Fruit fly (Drosophila melanogaster) whole organism, embryonic: ENCODE data around the gene CG12992.

Experiments
- Atf-2 ChIP-seq: fragments of 200-800 bp; sonication (Bioruptor generic); optimal IDR thresholded peaks from 2 replicates; lab custom pipeline; 2016; ENCODE audit warnings: missing biosample characterization, missing genetic modification characterization
- Atf3 ChIP-seq: fragments of 200-800 bp; sonication (Bioruptor generic); optimal IDR thresholded peaks from 3 replicates; lab custom pipeline; 2016; ENCODE audit warnings: missing biosample characterization, missing genetic modification characterization
- Awh ChIP-seq: fragments of 200-800 bp; sonication (Bioruptor generic); IDR thresholded peaks from 2 replicates; pipeline ENCODE4, ENCODE4 v1.3.6; 2022; ENCODE audit warnings: missing biosample characterization, missing genetic modification characterization
- Blimp-1 ChIP-seq: fragments of 200-800 bp; sonication (Bioruptor generic); optimal IDR thresholded peaks from 3 replicates; lab custom pipeline; 2018; ENCODE audit warnings: missing biosample characterization, missing genetic modification characterization, mild to moderate bottlenecking, moderate library complexity, missing genetic modification reagents
- CG10654 ChIP-seq: fragments of 200-800 bp; sonication (Bioruptor generic); optimal IDR thresholded peaks from 2 replicates; lab custom pipeline; 2016; ENCODE audit warnings: missing biosample characterization, missing genetic modification characterization
- CG12299 ChIP-seq: fragments of 200-800 bp; sonication (Bioruptor generic); optimal IDR thresholded peaks from 2 replicates; lab custom pipeline; 2018; ENCODE audit warnings: missing biosample characterization, mild to moderate bottlenecking, missing genetic modification characterization
- CG14441 ChIP-seq: fragments of 200-800 bp; sonication (Bioruptor generic); IDR thresholded peaks from 2 replicates; pipeline ENCODE4 v1.3.6; 2022; ENCODE audit warnings: missing biosample characterization, missing genetic modification characterization
- CG1529 ChIP-seq: fragments of 200-800 bp; sonication (Bioruptor generic); optimal IDR thresholded peaks from 3 replicates; lab custom pipeline; 2018; ENCODE audit warnings: missing biosample characterization, missing genetic modification characterization
- CG1602 ChIP-seq: fragments of 200-800 bp; sonication (Bioruptor generic); optimal IDR thresholded peaks from 3 replicates; lab custom pipeline; 2016; ENCODE audit warnings: missing biosample characterization, missing genetic modification characterization
- CG17802 ChIP-seq: fragments of 200-800 bp; sonication (Bioruptor generic); optimal IDR thresholded peaks from 2 replicates; lab custom pipeline; 2018; ENCODE audit warnings: missing biosample characterization, mild to moderate bottlenecking, missing genetic modification characterization, moderate library complexity
- CG2678 ChIP-seq: fragments of 200-800 bp; sonication (Bioruptor generic); optimal IDR thresholded peaks from 3 replicates; lab custom pipeline; 2019; ENCODE audit warnings: missing biosample characterization, mild to moderate bottlenecking, missing genetic modification characterization, moderate library complexity
- CG3163 ChIP-seq: fragments of 200-800 bp; sonication (Bioruptor generic); optimal IDR thresholded peaks from 3 replicates; lab custom pipeline; 2016; ENCODE audit warnings: missing biosample characterization, missing genetic modification characterization
- CG6175 ChIP-seq: fragments of 200-800 bp; sonication (Bioruptor generic); IDR thresholded peaks from 3 replicates; pipeline ENCODE4 v1.3.6; 2022; ENCODE audit warnings: missing biosample characterization, missing genetic modification characterization
- CG6272 ChIP-seq: fragments of 200-800 bp; sonication (Bioruptor generic); IDR thresholded peaks from 2 replicates; pipeline ENCODE4 v1.3.6; 2022; ENCODE audit warnings: missing biosample characterization, missing genetic modification characterization
- CG6791 ChIP-seq: fragments of 200-800 bp; sonication (Bioruptor generic); IDR thresholded peaks from 3 replicates; pipeline ENCODE4 v1.3.6; 2022; ENCODE audit warnings: missing biosample characterization, missing genetic modification characterization; ENCODE audit not compliant: partially characterized antibody
- CG7271 ChIP-seq: fragments of 200-800 bp; sonication (Bioruptor generic); optimal IDR thresholded peaks from 2 replicates; lab custom pipeline; 2018; ENCODE audit warnings: missing biosample characterization, mild to moderate bottlenecking, missing genetic modification characterization, moderate library complexity
- CG8765 ChIP-seq: fragments of 200-800 bp; sonication (Bioruptor generic); IDR thresholded peaks from 2 replicates; pipeline ENCODE4 v1.3.6; 2022; ENCODE audit warnings: missing biosample characterization, missing genetic modification characterization
- CG9437 ChIP-seq: fragments of 200-800 bp; sonication (Bioruptor generic); optimal IDR thresholded peaks from 2 replicates; lab custom pipeline; 2018; ENCODE audit warnings: missing biosample characterization, mild to moderate bottlenecking, missing genetic modification characterization
- D19A ChIP-seq: fragments of 200-800 bp; optimal IDR thresholded peaks from 3 replicates; lab custom pipeline; 2019; ENCODE audit warnings: missing biosample characterization, mild to moderate bottlenecking, missing genetic modification characterization, moderate library complexity
- Fer1 ChIP-seq: fragments of 200-800 bp; sonication (Bioruptor generic); optimal IDR thresholded peaks from 2 replicates; lab custom pipeline; 2017; ENCODE audit warnings: missing biosample characterization, mild to moderate bottlenecking, missing genetic modification characterization
- H2.0 ChIP-seq: fragments of 200-800 bp; sonication (Bioruptor generic); IDR thresholded peaks from 2 replicates; pipeline ENCODE4 v1.3.6; 2022; ENCODE audit warnings: missing biosample characterization, missing genetic modification characterization
- HHEX ChIP-seq: fragments of 200-800 bp; sonication (Bioruptor generic); optimal IDR thresholded peaks from 3 replicates; lab custom pipeline; 2017; ENCODE audit warnings: missing biosample characterization, mild to moderate bottlenecking, missing genetic modification characterization, missing genetic modification reagents
- HLH4C ChIP-seq: fragments of 200-800 bp; sonication (Bioruptor generic); IDR thresholded peaks from 3 replicates; pipeline ENCODE4 v1.3.6; 2022; ENCODE audit warnings: missing biosample characterization, missing genetic modification characterization; ENCODE audit not compliant: partially characterized antibody
- Hr39 ChIP-seq: fragments of >200 bp; optimal IDR thresholded peaks from 2 replicates; lab custom pipeline; 2017
- MBD-R2 ChIP-seq: fragments of 200-800 bp; sonication (Bioruptor generic); IDR thresholded peaks from 2 replicates; pipeline ENCODE4 v1.3.6; 2022; ENCODE audit warnings: missing biosample characterization, missing genetic modification characterization
- Neu2 ChIP-seq: fragments of 200-800 bp; sonication (Bioruptor generic); optimal IDR thresholded peaks from 3 replicates; lab custom pipeline; 2016; ENCODE audit warnings: missing biosample characterization, missing genetic modification characterization, borderline replicate concordance
- NfI ChIP-seq: fragments of 200-800 bp; sonication (Bioruptor generic); optimal IDR thresholded peaks from 3 replicates; lab custom pipeline; 2018; ENCODE audit warnings: missing biosample characterization, mild to moderate bottlenecking, missing genetic modification characterization, moderate library complexity
- Rx ChIP-seq: fragments of 200-800 bp; sonication (Bioruptor generic); IDR thresholded peaks from 2 replicates; pipeline ENCODE4 v1.3.6; 2022; ENCODE audit warnings: missing biosample characterization, missing genetic modification characterization
- Scr ChIP-seq: fragments of 200-800 bp; sonication (Bioruptor generic); IDR thresholded peaks from 2 replicates; pipeline ENCODE4 v1.3.6; 2022; ENCODE audit warnings: missing biosample characterization, missing genetic modification characterization; ENCODE audit not compliant: partially characterized antibody
- Sox100B ChIP-seq: fragments of 200-800 bp; sonication (Bioruptor generic); optimal IDR thresholded peaks from 3 replicates; lab custom pipeline; 2018; ENCODE audit warnings: missing biosample characterization, mild to moderate bottlenecking, missing genetic modification characterization
- Spps ChIP-seq: fragments of 200-800 bp; sonication (Bioruptor generic); optimal IDR thresholded peaks from 2 replicates; lab custom pipeline; 2018; ENCODE audit warnings: missing biosample characterization, mild to moderate bottlenecking, missing genetic modification characterization
- Taf1 ChIP-seq: fragments of 200-800 bp; sonication (Bioruptor generic); IDR thresholded peaks from 2 replicates; pipeline ENCODE4 v1.3.6; 2022; ENCODE audit warnings: missing biosample characterization, missing genetic modification characterization
- Xrp1 ChIP-seq: fragments of 200-800 bp; sonication (Bioruptor generic); IDR thresholded peaks from 2 replicates; pipeline ENCODE4 v1.3.6; 2022; ENCODE audit warnings: missing biosample characterization, missing genetic modification characterization
- bbx ChIP-seq: fragments of 200-800 bp; sonication (Bioruptor generic); IDR thresholded peaks from 2 replicates; pipeline ENCODE4 v1.3.6; 2022; ENCODE audit warnings: missing biosample characterization, missing genetic modification characterization; ENCODE audit not compliant: partially characterized antibody
- caup ChIP-seq: fragments of 200-800 bp; sonication (Bioruptor generic); optimal IDR thresholded peaks from 3 replicates; lab custom pipeline; 2017; ENCODE audit warnings: missing biosample characterization, mild to moderate bottlenecking, missing genetic modification characterization, moderate library complexity; ENCODE audit not compliant: severe bottlenecking
- dpn ChIP-seq, 2 experiments: fragments of 200-800 bp; sonication (Bioruptor generic); optimal IDR thresholded peaks; 3 replicates each; lab custom pipeline; 2016; ENCODE audit warnings: missing biosample characterization in 2 of 2, missing genetic modification characterization in 2 of 2
- gsb ChIP-seq: fragments of 200-800 bp; sonication (Bioruptor generic); IDR thresholded peaks from 2 replicates; pipeline ENCODE4 v1.3.6; 2022; ENCODE audit warnings: missing biosample characterization, missing genetic modification characterization
- hbn ChIP-seq: fragments of 200-800 bp; sonication (Bioruptor generic); IDR thresholded peaks from 2 replicates; pipeline ENCODE4 v1.3.6; 2022; ENCODE audit warnings: missing biosample characterization, missing genetic modification characterization; ENCODE audit not compliant: partially characterized antibody
- her ChIP-seq: fragments of 200-800 bp; sonication (Bioruptor generic); optimal IDR thresholded peaks from 2 replicates; lab custom pipeline; 2016; ENCODE audit warnings: missing biosample characterization, missing genetic modification characterization
- lola ChIP-seq, 3 experiments: fragments of >200 bp in 2 of 3; fragments of 200-800 bp in 1 of 3; sonication (Bioruptor generic) in 1 of 3; optimal IDR thresholded peaks; 2 replicates each; lab custom pipeline; 2017 to 2019; ENCODE audit warnings: missing biosample characterization in 3 of 3, missing genetic modification characterization in 3 of 3, mild to moderate bottlenecking in 1 of 3, moderate library complexity in 1 of 3
- maf-S ChIP-seq: fragments of 200-800 bp; sonication (Bioruptor generic); optimal IDR thresholded peaks from 2 replicates; lab custom pipeline; 2016; ENCODE audit warnings: missing biosample characterization, missing genetic modification characterization
- mld ChIP-seq: fragments of 200-800 bp; sonication (Bioruptor generic); IDR thresholded peaks from 3 replicates; pipeline ENCODE4 v1.3.6; 2022; ENCODE audit warnings: missing biosample characterization, missing genetic modification characterization; ENCODE audit not compliant: partially characterized antibody
- nerfin-2 ChIP-seq: fragments of 200-800 bp; sonication (Bioruptor generic); IDR thresholded peaks from 2 replicates; pipeline ENCODE4 v1.3.6; 2022; ENCODE audit warnings: missing biosample characterization, missing genetic modification characterization; ENCODE audit not compliant: partially characterized antibody
- pan ChIP-seq, 4 experiments: fragments of >200 bp in 3 of 4; fragments of 200-800 bp in 1 of 4; sonication (Bioruptor generic) in 1 of 4; optimal IDR thresholded peaks in 3 of 4; IDR thresholded peaks in 1 of 4; 2 replicates each; pipeline versions ENCODE4 v1.3.6 to Lab custom; 2017 to 2022; ENCODE audit warnings: missing biosample characterization in 2 of 4, missing genetic modification characterization in 2 of 4, mixed read lengths in 1 of 4
- phol ChIP-seq: fragments of 200-800 bp; sonication (Bioruptor generic); optimal IDR thresholded peaks from 3 replicates; lab custom pipeline; 2018; ENCODE audit warnings: missing biosample characterization, mild to moderate bottlenecking, missing genetic modification characterization, moderate library complexity
- tio ChIP-seq: fragments of 200-800 bp; sonication (Bioruptor generic); optimal IDR thresholded peaks from 2 replicates; lab custom pipeline; 2017; ENCODE audit warnings: missing biosample characterization, missing genetic modification characterization, inconsistent platforms
- unc-4 ChIP-seq: fragments of 200-800 bp; sonication (Bioruptor generic); IDR thresholded peaks from 2 replicates; pipeline ENCODE4 v1.3.6; 2022; ENCODE audit warnings: missing biosample characterization, missing genetic modification characterization; ENCODE audit not compliant: partially characterized antibody
- usp ChIP-seq: fragments of >200 bp; optimal IDR thresholded peaks from 2 replicates; lab custom pipeline; 2017; ENCODE audit warnings: missing biosample characterization, missing genetic modification characterization
- vnd ChIP-seq: fragments of 200-800 bp; sonication (Bioruptor generic); IDR thresholded peaks from 3 replicates; pipeline ENCODE4 v1.3.6; 2022; ENCODE audit warnings: missing biosample characterization, missing genetic modification characterization; ENCODE audit not compliant: partially characterized antibody

Gene CG12992

dm6 chrX:17636001-17636400, 47.3 kb downstream of the CG12992 start, which contains the start of the genes CG8289 and CG5800 (continued):
- TF ChIP-seq CG10654 = no peak
- no peak for TF ChIP-seq Awh (GFP tag; lab: Robert Waterston, UW)
- no peak for TF ChIP-seq tio (GFP tag; lab: Kevin White, UChicago)
- no peak for TF ChIP-seq Atf3 (GFP tag; lab: Kevin White, UChicago)
- no peak for TF ChIP-seq Atf-2 (GFP tag; lab: Kevin White, UChicago)
- no peak for TF ChIP-seq H2.0 (GFP tag; lab: Robert Waterston, UW)
- peak; percentile 54 for TF ChIP-seq vnd
- no peak for TF ChIP-seq Hr39
- TF ChIP-seq CG2678 (tag; lab: Kevin White, UChicago) = no peak
- no peak for TF ChIP-seq CG7271 (tag; lab: Kevin White, UChicago)
- no peak for TF ChIP-seq Rx (GFP tag; lab: Robert Waterston, UW)
- TF ChIP-seq MBD-R2 (GFP tag; lab: Robert Waterston, UW) = peak; percentile 64
- no peak for TF ChIP-seq CG1529 (GFP tag; lab: Kevin White, UChicago)
- TF ChIP-seq CG6791 (GFP tag; lab: Robert Waterston, UW) = peak; percentile 49; the same call in 1 of the 3 replicates
- TF ChIP-seq CG6272 (GFP tag; lab: Robert Waterston, UW) = no peak
- TF ChIP-seq Spps (tag; lab: Kevin White, UChicago) = no peak
- no peak for TF ChIP-seq D19A (tag; lab: Kevin White, UChicago)
- TF ChIP-seq maf-S (GFP tag; lab: Kevin White, UChicago) = no peak
- TF ChIP-seq Neu2 (GFP tag; lab: Kevin White, UChicago) = no peak
- TF ChIP-seq Taf1 (GFP tag; lab: Robert Waterston, UW) = no peak
- peak; percentile 76 for TF ChIP-seq unc-4 (GFP tag; lab: Robert Waterston, UW)
- no peak for TF ChIP-seq gsb (GFP tag; lab: Robert Waterston, UW)
- peak in 1 of 2 experiments; percentile 2 for TF ChIP-seq dpn (GFP tag; optimal IDR thresholded peaks at IDR 0.05; lab: Kevin White, UChicago)
- no peak for TF ChIP-seq caup
- TF ChIP-seq Fer1 (GFP tag; lab: Kevin White, UChicago) = peak; percentile 32
- peak; percentile 69 for TF ChIP-seq bbx (GFP tag; lab: Robert Waterston, UW)
- TF ChIP-seq NfI = peak; percentile 13
- TF ChIP-seq phol = peak; percentile 38
- TF ChIP-seq CG3163 (GFP tag; lab: Kevin White, UChicago) = no peak
- no peak for TF ChIP-seq her (GFP tag; lab: Kevin White, UChicago)
- TF ChIP-seq nerfin-2 (GFP tag; lab: Robert Waterston, UW) = 0 out of 2 replicates have a peak, but pooled peaks have one; percentile 13
- no peak for TF ChIP-seq CG8765
- TF ChIP-seq Xrp1 (GFP tag; lab: Robert Waterston, UW) = no peak
- TF ChIP-seq CG1602 = no peak
- TF ChIP-seq CG12299 = peak; percentile 15
- TF ChIP-seq pan (optimal IDR thresholded peaks at IDR 0.05; lab: Kevin White, UChicago) = no peak
- TF ChIP-seq pan (GFP tag; optimal IDR thresholded peaks at IDR 0.05 in 1 of 2, IDR thresholded peaks at IDR 0.05 in 1 of 2) = no peak
- TF ChIP-seq CG6175 = no peak
- TF ChIP-seq CG14441 (GFP tag; lab: Robert Waterston, UW) = no peak
- TF ChIP-seq CG17802 = no peak
- peak; percentile 41; the same call in 1 of the 2 replicates for TF ChIP-seq hbn (GFP tag; lab: Robert Waterston, UW)
- peak; percentile 69 for TF ChIP-seq Scr (GFP tag; lab: Robert Waterston, UW)
- peak in 1 of 3 experiments; percentile 1 for TF ChIP-seq lola (GFP tag; optimal IDR thresholded peaks at IDR 0.05; lab: Kevin White, UChicago)
- no peak for TF ChIP-seq CG9437 (GFP tag; lab: Kevin White, UChicago)
- no peak for TF ChIP-seq usp
- TF ChIP-seq HLH4C (GFP tag; lab: Robert Waterston, UW) = peak; percentile 37; the same call in 1 of the 3 replicates
- TF ChIP-seq mld = peak; percentile 23; the same call in 1 of the 3 replicates
- no peak for TF ChIP-seq HHEX (GFP tag; lab: Kevin White, UChicago)
- TF ChIP-seq Sox100B (GFP tag; lab: Kevin White, UChicago) = no peak
- no peak for TF ChIP-seq Blimp-1 (GFP tag; lab: Kevin White, UChicago)
